Worm (Caenorhabditis elegans) whole organism, L4/young adult: Measurements from ENCODE around the gene gldi-9.

ENCODE experiments used
- W03F9.2 ChIP-seq: fragments of 150-350 bp; optimal IDR thresholded peaks from 2 replicates; lab custom pipeline; 2014; ENCODE audit warnings: missing biosample characterization, missing genetic modification characterization
- dao-5 ChIP-seq: sonication (generic microtip); optimal IDR thresholded peaks from 2 replicates; lab custom pipeline; 2016; ENCODE audit warnings: missing genotype, missing genetic modification characterization, moderate library complexity, missing compliant biosample characterization
- him-1 ChIP-seq: sonication (generic microtip); optimal IDR thresholded peaks from 2 replicates; lab custom pipeline; 2016; ENCODE audit warnings: missing genotype, missing genetic modification reagents, missing genetic modification characterization, missing compliant biosample characterization

DNA sequence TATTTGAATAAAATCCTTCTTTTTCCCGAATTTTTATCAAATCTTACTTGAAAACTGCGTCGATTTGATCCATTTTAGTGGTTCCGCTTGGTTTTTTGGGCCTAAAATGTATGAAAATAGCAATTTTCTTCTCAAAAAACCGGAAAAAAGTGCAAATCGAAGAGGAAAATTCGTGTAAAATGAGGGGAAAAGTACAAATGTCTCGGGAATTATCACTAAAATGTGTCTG, 31.3 kb downstream of the gldi-9 start, which contains the start of gene Y71H2AM.11:
- no peak for TF ChIP-seq dao-5 (tag; lab: Kevin White, UChicago)
- TF ChIP-seq him-1 (tag; lab: Kevin White, UChicago) = no peak
- no peak for TF ChIP-seq W03F9.2 (tag; lab: Kevin White, UChicago)
